Worm (Caenorhabditis elegans): Measurements from ENCODE around the gene sra-13.
"Not testable (repeated sequence)": the region's sequence is repeated elsewhere in the genome, so short reads cannot be mapped to it uniquely, and the experiment has no call there.

- TF ChIP-seq hlh-30 (tag; optimal IDR thresholded peaks at IDR 0.05; ENCODE audit: insufficient read depth); pqm-1 (tag; optimal IDR thresholded peaks at IDR 0.05); unc-55 (GFP tag; optimal IDR thresholded peaks at IDR 0.05); ceh-9 (tag; optimal IDR thresholded peaks at IDR 0.05); K09A11.1 (tag; optimal IDR thresholded peaks at IDR 0.05; ENCODE audit: insufficient read depth); hlh-6 (tag; optimal IDR thresholded peaks at IDR 0.05); ceh-14 (tag; optimal IDR thresholded peaks at IDR 0.05); unc-3 (GFP tag; conservative IDR thresholded peaks at IDR 0.05); unc-3 (tag; optimal IDR thresholded peaks at IDR 0.05); pha-4 (tag; optimal IDR thresholded peaks at IDR 0.05): not testable (repeated sequence)
Measured at ce11 chrII:8419798-8420197, 12.3 kb downstream of the sra-13 start, which contains the start of gene F14E5.8.
